Fruit fly (Drosophila melanogaster): ENCODE data around the gene MBD-like.

DNA sequence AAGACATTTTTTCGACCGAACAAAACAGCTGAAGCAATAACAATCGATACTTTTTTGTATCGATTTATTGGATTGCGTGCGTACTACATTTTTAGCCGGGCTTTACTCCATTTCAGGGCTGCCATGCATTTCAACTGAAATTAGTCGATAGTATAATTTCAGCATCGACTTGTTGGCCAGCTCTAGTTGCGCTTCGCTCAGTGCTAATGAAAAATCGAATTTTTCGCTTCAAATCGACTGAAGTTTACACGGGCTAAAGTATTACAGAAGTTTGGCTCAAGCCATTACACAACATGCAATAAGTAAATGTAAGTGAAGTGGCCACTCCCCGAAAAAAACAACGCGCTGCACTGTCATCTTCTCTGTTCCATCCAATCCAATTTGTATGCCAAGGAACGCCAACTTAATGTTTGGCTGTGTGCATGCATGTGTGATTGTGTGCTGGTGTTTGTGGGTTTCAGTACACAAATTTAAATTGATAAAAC lies 43.7 kb upstream of the MBD-like start, which contains the start of the genes mRpL47, CG8176 and Kdm3:
- TF ChIP-seq fd85E (GFP tag; optimal IDR thresholded peaks at IDR 0.05) (no peak), Gug (GFP tag; IDR thresholded peaks at IDR 0.05) (no peak), CG11762 (GFP tag; optimal IDR thresholded peaks at IDR 0.05; ENCODE audit: insufficient read depth) (no peak), salr (GFP tag; optimal IDR thresholded peaks at IDR 0.05) (no peak), CG8319 (GFP tag; optimal IDR thresholded peaks at IDR 0.05) (no peak)
